Fruit fly (Drosophila melanogaster) whole organism, embryonic: ENCODE measurements around the gene CG9855.

Experiments used
- Adf1 ChIP-seq: fragments of 200-800 bp; sonication (Bioruptor generic); IDR thresholded peaks from 2 replicates; pipeline ENCODE4 v1.3.6; 2022; ENCODE audit warnings: missing biosample characterization, missing genetic modification characterization
- B-H1 ChIP-seq: fragments of 200-800 bp; sonication (Bioruptor generic); IDR thresholded peaks from 3 replicates; pipeline ENCODE4 v1.3.6; 2022; ENCODE audit warnings: missing biosample characterization, missing genetic modification characterization
- Bdp1 ChIP-seq: fragments of 200-800 bp; sonication (Bioruptor generic); optimal IDR thresholded peaks from 3 replicates; lab custom pipeline; 2016; ENCODE audit warnings: missing biosample characterization, missing genetic modification characterization
- Bteb2 ChIP-seq: fragments of 200-800 bp; sonication (Bioruptor generic); optimal IDR thresholded peaks from 2 replicates; lab custom pipeline; 2016; ENCODE audit warnings: missing biosample characterization, missing genetic modification characterization
- CG10147 ChIP-seq: fragments of 200-800 bp; sonication (Bioruptor generic); optimal IDR thresholded peaks from 2 replicates; lab custom pipeline; 2019; ENCODE audit warnings: missing biosample characterization, mild to moderate bottlenecking, missing genetic modification characterization, moderate library complexity
- CG12236 ChIP-seq: fragments of 200-800 bp; sonication (Bioruptor generic); optimal IDR thresholded peaks from 2 replicates; lab custom pipeline; 2016; ENCODE audit warnings: missing biosample characterization, missing genetic modification characterization
- CG14014 ChIP-seq: fragments of 200-800 bp; sonication (Bioruptor generic); IDR thresholded peaks from 2 replicates; pipeline ENCODE4 v1.3.6; 2022; ENCODE audit warnings: missing biosample characterization, missing genetic modification characterization
- CG1602 ChIP-seq: fragments of 200-800 bp; sonication (Bioruptor generic); optimal IDR thresholded peaks from 3 replicates; lab custom pipeline; 2016; ENCODE audit warnings: missing biosample characterization, missing genetic modification characterization
- CG1603 ChIP-seq: fragments of 200-800 bp; sonication (Bioruptor generic); optimal IDR thresholded peaks from 2 replicates; lab custom pipeline; 2019; ENCODE audit warnings: missing biosample characterization, mild to moderate bottlenecking, missing genetic modification characterization, moderate library complexity
- CG16863 ChIP-seq: fragments of 200-800 bp; sonication (Bioruptor generic); optimal IDR thresholded peaks from 3 replicates; lab custom pipeline; 2016; ENCODE audit warnings: missing biosample characterization, missing genetic modification characterization
- CG18011 ChIP-seq: fragments of 200-800 bp; sonication (Bioruptor generic); optimal IDR thresholded peaks from 2 replicates; lab custom pipeline; 2017; ENCODE audit warnings: missing biosample characterization, missing genetic modification characterization, mild to moderate bottlenecking, moderate library complexity, missing genotype
- CG18764 ChIP-seq: fragments of 200-800 bp; sonication (Bioruptor generic); optimal IDR thresholded peaks from 3 replicates; lab custom pipeline; 2016; ENCODE audit warnings: missing biosample characterization, missing genetic modification characterization
- CG2116 ChIP-seq: fragments of 200-800 bp; sonication (Bioruptor generic); optimal IDR thresholded peaks from 3 replicates; lab custom pipeline; 2018; ENCODE audit warnings: missing biosample characterization, mild to moderate bottlenecking, missing genetic modification characterization
- CG2889 ChIP-seq: fragments of 200-800 bp; sonication (Bioruptor generic); IDR thresholded peaks from 3 replicates; pipeline ENCODE4 v1.3.6; 2022; ENCODE audit warnings: missing biosample characterization, missing genetic modification characterization
- CG31388 ChIP-seq: fragments of 200-800 bp; sonication (Bioruptor generic); optimal IDR thresholded peaks from 2 replicates; lab custom pipeline; 2016; ENCODE audit warnings: missing biosample characterization, missing genetic modification characterization
- CG3163 ChIP-seq: fragments of 200-800 bp; sonication (Bioruptor generic); optimal IDR thresholded peaks from 3 replicates; lab custom pipeline; 2016; ENCODE audit warnings: missing biosample characterization, missing genetic modification characterization
- CG3847 ChIP-seq: fragments of 200-800 bp; sonication (Bioruptor generic); IDR thresholded peaks from 2 replicates; pipeline ENCODE4 v1.3.6; 2022; ENCODE audit warnings: missing biosample characterization, missing genetic modification characterization
- CG43689 ChIP-seq: fragments of 200-800 bp; sonication (Bioruptor generic); IDR thresholded peaks from 2 replicates; pipeline ENCODE4 v1.3.6; 2022; ENCODE audit warnings: missing biosample characterization, missing genetic modification characterization
- CG4424 ChIP-seq: fragments of 200-800 bp; sonication (Bioruptor generic); optimal IDR thresholded peaks from 3 replicates; lab custom pipeline; 2016; ENCODE audit warnings: missing biosample characterization, missing genetic modification characterization
- CG4617 ChIP-seq: fragments of 200-800 bp; sonication (Bioruptor generic); optimal IDR thresholded peaks from 3 replicates; lab custom pipeline; 2016; ENCODE audit warnings: missing biosample characterization, missing genetic modification characterization, borderline replicate concordance
- CG6689 ChIP-seq: fragments of 200-800 bp; sonication (Bioruptor generic); IDR thresholded peaks from 2 replicates; pipeline ENCODE4 v1.3.6; 2022; ENCODE audit warnings: missing biosample characterization, missing genetic modification characterization
- CG6765 ChIP-seq: fragments of 200-800 bp; sonication (Bioruptor generic); optimal IDR thresholded peaks from 3 replicates; lab custom pipeline; 2017; ENCODE audit warnings: missing biosample characterization, mild to moderate bottlenecking, missing genetic modification characterization
- Camta ChIP-seq: fragments of 200-800 bp; sonication (Bioruptor generic); optimal IDR thresholded peaks from 2 replicates; lab custom pipeline; 2016; ENCODE audit warnings: missing biosample characterization, missing genetic modification characterization
- Doc3 ChIP-seq: fragments of 200-800 bp; sonication (Bioruptor generic); IDR thresholded peaks from 3 replicates; pipeline ENCODE4 v1.3.6; 2022; ENCODE audit warnings: missing biosample characterization, missing genetic modification characterization; ENCODE audit not compliant: partially characterized antibody
- E2f1 ChIP-seq: fragments of 200-800 bp; sonication (Bioruptor generic); IDR thresholded peaks from 2 replicates; pipeline ENCODE4 v1.3.6; 2022; ENCODE audit warnings: missing biosample characterization, missing genetic modification characterization
- ERR ChIP-seq: fragments of 200-800 bp; sonication (Bioruptor generic); optimal IDR thresholded peaks from 2 replicates; lab custom pipeline; 2016; ENCODE audit warnings: missing biosample characterization, missing genetic modification characterization
- Ets97D ChIP-seq: fragments of 200-800 bp; sonication (Bioruptor generic); optimal IDR thresholded peaks from 3 replicates; lab custom pipeline; 2016; ENCODE audit warnings: missing biosample characterization, missing genetic modification characterization
- Fer2 ChIP-seq: fragments of 200-800 bp; sonication (Bioruptor generic); optimal IDR thresholded peaks from 2 replicates; lab custom pipeline; 2018; ENCODE audit warnings: missing biosample characterization, mild to moderate bottlenecking, missing genetic modification characterization, moderate library complexity
- HHEX ChIP-seq: fragments of 200-800 bp; sonication (Bioruptor generic); optimal IDR thresholded peaks from 3 replicates; lab custom pipeline; 2017; ENCODE audit warnings: missing biosample characterization, mild to moderate bottlenecking, missing genetic modification characterization, missing genetic modification reagents
- Hsf ChIP-seq: fragments of 200-800 bp; sonication (Bioruptor generic); optimal IDR thresholded peaks from 3 replicates; lab custom pipeline; 2016; ENCODE audit warnings: missing biosample characterization, missing genetic modification characterization
- MBD-R2 ChIP-seq: fragments of 200-800 bp; sonication (Bioruptor generic); IDR thresholded peaks from 2 replicates; pipeline ENCODE4 v1.3.6; 2022; ENCODE audit warnings: missing biosample characterization, missing genetic modification characterization
- YL-1 ChIP-seq: fragments of 200-800 bp; sonication (Bioruptor generic); optimal IDR thresholded peaks from 3 replicates; lab custom pipeline; 2017; ENCODE audit warnings: missing biosample characterization, mild to moderate bottlenecking, missing genetic modification characterization
- br ChIP-seq: fragments of >200 bp; optimal IDR thresholded peaks from 2 replicates; lab custom pipeline; 2017
- bsh ChIP-seq, 2 experiments: fragments of 200-800 bp; sonication (Bioruptor generic); optimal IDR thresholded peaks; 2 replicates each; lab custom pipeline; 2017 to 2018; ENCODE audit warnings: mild to moderate bottlenecking in 2 of 2, missing biosample characterization in 2 of 2, missing genetic modification characterization in 2 of 2, moderate library complexity in 1 of 2
- chif ChIP-seq, 2 experiments: fragments of 200-800 bp; sonication (Bioruptor generic); optimal IDR thresholded peaks; 3 replicates each; lab custom pipeline; 2016; ENCODE audit warnings: missing biosample characterization in 2 of 2, missing genetic modification characterization in 2 of 2
- chn ChIP-seq: fragments of 200-800 bp; sonication (Bioruptor generic); optimal IDR thresholded peaks from 2 replicates; lab custom pipeline; 2016; ENCODE audit warnings: missing biosample characterization, missing genetic modification characterization
- dysf ChIP-seq: fragments of 200-800 bp; sonication (Bioruptor generic); IDR thresholded peaks from 3 replicates; pipeline ENCODE4 v1.3.6; 2022; ENCODE audit warnings: missing biosample characterization, missing genetic modification characterization
- fd3F ChIP-seq: fragments of 200-800 bp; sonication (Bioruptor generic); optimal IDR thresholded peaks from 2 replicates; lab custom pipeline; 2018; ENCODE audit warnings: missing biosample characterization, mild to moderate bottlenecking, missing genetic modification characterization, moderate library complexity
- gfzf ChIP-seq: fragments of 200-800 bp; sonication (Bioruptor generic); optimal IDR thresholded peaks from 2 replicates; lab custom pipeline; 2016; ENCODE audit warnings: missing biosample characterization, mild to moderate bottlenecking, missing genetic modification characterization, moderate library complexity
- gsb ChIP-seq: fragments of 200-800 bp; sonication (Bioruptor generic); IDR thresholded peaks from 2 replicates; pipeline ENCODE4 v1.3.6; 2022; ENCODE audit warnings: missing biosample characterization, missing genetic modification characterization
- ham ChIP-seq: fragments of 200-800 bp; sonication (Bioruptor generic); IDR thresholded peaks from 2 replicates; pipeline ENCODE4 v1.3.6; 2022; ENCODE audit warnings: missing biosample characterization, missing genetic modification characterization
- knrl ChIP-seq: fragments of 200-800 bp; sonication (Bioruptor generic); IDR thresholded peaks from 3 replicates; pipeline ENCODE4 v1.3.6; 2022; ENCODE audit warnings: missing biosample characterization, missing genetic modification characterization; ENCODE audit not compliant: partially characterized antibody
- lov ChIP-seq, 2 experiments: fragments of 200-800 bp in 1 of 2; fragments of >200 bp in 1 of 2; sonication (Bioruptor generic) in 1 of 2; IDR thresholded peaks in 1 of 2; optimal IDR thresholded peaks in 1 of 2; 2 replicates in 1 of 2; 3 replicates in 1 of 2; pipeline versions ENCODE4 v1.3.6 to Lab custom; 2017 to 2022; ENCODE audit warnings: missing biosample characterization in 1 of 2, missing genetic modification characterization in 1 of 2
- mam ChIP-seq: fragments of 200-800 bp; sonication (Bioruptor generic); optimal IDR thresholded peaks from 3 replicates; lab custom pipeline; 2016; ENCODE audit warnings: missing biosample characterization, missing genetic modification characterization
- org-1 ChIP-seq: fragments of 200-800 bp; sonication (Bioruptor generic); optimal IDR thresholded peaks from 2 replicates; lab custom pipeline; 2017; ENCODE audit warnings: missing biosample characterization, missing genetic modification characterization
- pita ChIP-seq: fragments of 200-800 bp; sonication (Bioruptor generic); optimal IDR thresholded peaks from 2 replicates; lab custom pipeline; 2017; ENCODE audit warnings: missing biosample characterization, mild to moderate bottlenecking, missing genetic modification characterization
- psq ChIP-seq: fragments of 200-800 bp; sonication (Bioruptor generic); optimal IDR thresholded peaks from 2 replicates; lab custom pipeline; 2017; ENCODE audit warnings: missing biosample characterization, missing genetic modification characterization
- repo ChIP-seq: fragments of 200-800 bp; sonication (Bioruptor generic); optimal IDR thresholded peaks from 2 replicates; lab custom pipeline; 2016; ENCODE audit warnings: missing biosample characterization, missing genetic modification characterization
- sens ChIP-seq: fragments of 200-800 bp; sonication (Bioruptor generic); peaks from one replicate; lab custom pipeline; 2016; ENCODE audit warnings: missing biosample characterization, missing genetic modification characterization
- tgo ChIP-seq: fragments of 200-800 bp; sonication (Bioruptor generic); IDR thresholded peaks from 3 replicates; pipeline ENCODE4 v1.3.6; 2022; ENCODE audit warnings: missing biosample characterization, missing genetic modification characterization
- vnd ChIP-seq: fragments of 200-800 bp; sonication (Bioruptor generic); IDR thresholded peaks from 3 replicates; pipeline ENCODE4 v1.3.6; 2022; ENCODE audit warnings: missing biosample characterization, missing genetic modification characterization; ENCODE audit not compliant: partially characterized antibody
- z ChIP-seq: fragments of 200-800 bp; sonication (Bioruptor generic); IDR thresholded peaks from 3 replicates; pipeline ENCODE4 v1.3.6; 2022; ENCODE audit warnings: missing biosample characterization, missing genetic modification characterization

Gene CG9855

DNA sequence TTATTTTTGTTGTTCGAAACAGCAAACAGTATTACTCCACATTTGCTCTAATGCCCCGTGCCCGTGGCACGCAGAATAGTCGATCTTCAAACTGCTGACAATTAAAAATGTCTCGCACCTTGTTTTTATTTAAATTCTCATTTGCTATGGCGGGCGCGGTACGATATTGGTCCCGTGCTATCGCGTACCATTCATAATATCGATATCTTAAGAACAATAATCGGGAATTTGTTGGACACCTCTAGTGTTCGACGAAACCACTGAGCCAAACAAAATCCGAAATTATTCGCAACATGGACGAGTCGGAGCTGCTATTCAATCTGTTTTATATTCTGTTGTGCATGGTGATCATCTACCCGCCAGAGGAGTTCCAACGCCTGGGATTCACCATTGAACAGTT, 7.5 kb downstream of the CG9855 start, which contains the start of gene CG14646 (continued):
- no peak for TF ChIP-seq chif (GFP tag; optimal IDR thresholded peaks at IDR 0.05; lab: Kevin White, UChicago)
- no peak for TF ChIP-seq CG18011 (GFP tag; lab: Kevin White, UChicago)
- no peak for TF ChIP-seq CG3847 (GFP tag; lab: Robert Waterston, UW)
- TF ChIP-seq Adf1 (GFP tag; lab: Robert Waterston, UW), result no peak
- TF ChIP-seq psq (GFP tag; lab: Kevin White, UChicago), result no peak
- no peak for TF ChIP-seq CG6765 (GFP tag; lab: Kevin White, UChicago)
- TF ChIP-seq Camta, result no peak
- TF ChIP-seq br (lab: Kevin White, UChicago), result no peak
- peak; percentile 55 for TF ChIP-seq CG4617 (GFP tag; lab: Kevin White, UChicago)
- no peak for TF ChIP-seq gsb (GFP tag; lab: Robert Waterston, UW)
- TF ChIP-seq org-1 (GFP tag; lab: Kevin White, UChicago), result no peak
- no peak for TF ChIP-seq bsh (GFP tag; optimal IDR thresholded peaks at IDR 0.05; lab: Kevin White, UChicago)
- no peak for TF ChIP-seq tgo (GFP tag; lab: Robert Waterston, UW)
- TF ChIP-seq CG6689 (GFP tag; lab: Robert Waterston, UW), result no peak
- peak; percentile 61 for TF ChIP-seq CG2116 (GFP tag; lab: Kevin White, UChicago)
- no peak for TF ChIP-seq ham (GFP tag; lab: Robert Waterston, UW)
- peak; percentile 73; the same call in 2 of the 3 replicates for TF ChIP-seq knrl (GFP tag; lab: Robert Waterston, UW)
- peak; percentile 5 for TF ChIP-seq gfzf (GFP tag; lab: Kevin White, UChicago)
- TF ChIP-seq CG12236, result no peak
- TF ChIP-seq lov (optimal IDR thresholded peaks at IDR 0.05; lab: Kevin White, UChicago), result no peak
- no peak for TF ChIP-seq lov (GFP tag; IDR thresholded peaks at IDR 0.05; lab: Robert Waterston, UW)
- TF ChIP-seq vnd (GFP tag; lab: Robert Waterston, UW), result peak; percentile 81
- peak; percentile 24 for TF ChIP-seq Ets97D (GFP tag; lab: Kevin White, UChicago)
- TF ChIP-seq MBD-R2, result peak; percentile 64; the same call in 1 of the 2 replicates
- TF ChIP-seq fd3F (GFP tag; lab: Kevin White, UChicago), result no peak
- TF ChIP-seq Bteb2 (GFP tag; lab: Kevin White, UChicago), result no peak
- peak; percentile 30 for TF ChIP-seq CG1603
- TF ChIP-seq z (GFP tag; lab: Robert Waterston, UW), result no peak
- TF ChIP-seq ERR (GFP tag; lab: Kevin White, UChicago), result no peak
- TF ChIP-seq CG31388, result no peak
- TF ChIP-seq chn (GFP tag; lab: Kevin White, UChicago), result no peak
- TF ChIP-seq CG1602, result no peak
- TF ChIP-seq CG14014 (GFP tag; lab: Robert Waterston, UW), result no peak
- no peak for TF ChIP-seq repo (GFP tag; lab: Kevin White, UChicago)
- TF ChIP-seq CG43689 (GFP tag; lab: Robert Waterston, UW), result no peak
- no peak for TF ChIP-seq Fer2 (tag; lab: Kevin White, UChicago)
- peak; percentile 13 for TF ChIP-seq sens
- TF ChIP-seq Doc3 (GFP tag; lab: Robert Waterston, UW), result peak; percentile 87
- TF ChIP-seq CG2889, result no peak
- TF ChIP-seq CG16863, result no peak
- no peak for TF ChIP-seq CG10147 (GFP tag; lab: Kevin White, UChicago)
- TF ChIP-seq Hsf (GFP tag; lab: Kevin White, UChicago), result no peak
- TF ChIP-seq CG3163, result no peak
- TF ChIP-seq CG18764 (GFP tag; lab: Kevin White, UChicago), result no peak
- TF ChIP-seq B-H1, result no peak
- no peak for TF ChIP-seq CG4424 (GFP tag; lab: Kevin White, UChicago)
- TF ChIP-seq pita, result no peak
- TF ChIP-seq Bdp1 (GFP tag; lab: Kevin White, UChicago), result no peak
- no peak for TF ChIP-seq E2f1
- no peak for TF ChIP-seq HHEX (GFP tag; lab: Kevin White, UChicago)
- TF ChIP-seq dysf (GFP tag; lab: Robert Waterston, UW), result no peak
- TF ChIP-seq YL-1, result peak; percentile 29
- no peak for TF ChIP-seq mam (GFP tag; lab: Kevin White, UChicago)
